Worm (Caenorhabditis elegans): Measurements from ENCODE around the gene Y43E12A.2.
"Not testable (repeated sequence)": the region's sequence is repeated elsewhere in the genome, so short reads cannot be mapped to it uniquely, and the experiment has no call there.

Gene Y43E12A.2

ce11 chrIV:10981761-10982160, at the start of gene Y43E12A.2:
Y43E12A.2 (plus strand) TSS chrIV:10982061.
- TF ChIP-seq unc-62 (GFP tag; optimal IDR thresholded peaks at IDR 0.05) = no peak

ce11 chrIV:10933062-10933552, 48.8 kb upstream of the Y43E12A.2 start, which contains the start of the genes dnc-1 and lsm-7:
dnc-1 (minus strand) TSS chrIV:10933203.
lsm-7 (plus strand) TSS chrIV:10933502.
- TF ChIP-seq unc-62 (GFP tag; optimal IDR thresholded peaks at IDR 0.05) = no peak

ce11 chrIV:10933777-10934546, 47.9 kb upstream of the Y43E12A.2 start:
- no peak for TF ChIP-seq unc-62 (GFP tag; optimal IDR thresholded peaks at IDR 0.05)

DNA sequence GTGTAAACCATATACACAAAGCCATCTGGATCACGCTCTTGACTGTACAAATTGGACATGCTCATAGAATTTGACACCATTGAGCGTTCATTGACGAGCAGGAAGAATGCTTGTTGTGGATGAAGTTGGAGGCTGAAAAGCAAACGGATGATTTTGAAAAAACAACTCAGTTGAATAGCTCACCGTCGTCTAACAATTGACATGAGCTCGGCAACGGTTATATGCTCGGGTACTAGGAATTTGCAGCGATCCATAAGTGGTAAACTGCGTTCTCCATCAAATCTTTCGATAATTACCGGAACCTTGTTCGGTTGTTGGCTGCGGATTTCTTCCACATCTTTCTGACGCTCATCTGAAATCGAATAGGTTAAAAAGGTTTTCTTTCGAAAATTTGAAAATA, 47.1 kb upstream of the Y43E12A.2 start:
- no peak for TF ChIP-seq unc-62 (GFP tag; optimal IDR thresholded peaks at IDR 0.05)

- no peak for TF ChIP-seq unc-62 (GFP tag; optimal IDR thresholded peaks at IDR 0.05)
These were observed 46.5 kb upstream of the Y43E12A.2 start for ce11 chrIV:10935336-10935735.

DNA sequence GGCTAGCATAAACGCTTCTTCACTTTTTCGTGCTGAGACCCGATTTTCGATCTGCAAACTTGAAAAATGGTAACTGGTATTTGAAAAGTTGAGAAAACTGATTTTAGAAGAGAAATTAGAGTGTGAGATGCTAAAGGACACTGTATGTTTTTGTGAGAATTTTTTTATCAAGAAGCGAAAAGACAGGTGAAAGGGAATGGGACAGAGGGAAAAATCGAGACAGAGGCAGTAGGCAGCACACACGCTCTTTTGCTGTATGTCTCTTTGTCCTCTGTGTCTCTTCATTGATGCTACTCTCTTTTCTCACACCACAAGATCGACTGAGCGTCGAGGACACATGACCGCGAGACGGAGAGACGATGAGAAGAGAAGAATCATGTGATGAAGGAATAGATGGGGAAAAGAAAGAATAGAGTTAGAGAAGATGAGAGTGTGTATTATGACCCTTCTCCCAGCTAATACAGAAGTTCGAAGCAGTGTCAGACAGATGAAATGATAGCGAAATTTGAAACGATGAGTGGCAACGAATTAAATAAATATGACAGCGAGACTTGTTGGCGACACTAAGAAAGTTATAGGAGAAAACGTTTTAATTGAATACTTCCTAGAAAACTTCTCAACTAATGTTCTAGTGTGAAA, 45.9 kb upstream of the Y43E12A.2 start, which contains the start of gene lgg-2:
TSS of gene lgg-2 (minus strand) at position 51 of the 639 bp plus-strand sequence.
- TF ChIP-seq unc-62 (GFP tag; optimal IDR thresholded peaks at IDR 0.05) = no peak

DNA sequence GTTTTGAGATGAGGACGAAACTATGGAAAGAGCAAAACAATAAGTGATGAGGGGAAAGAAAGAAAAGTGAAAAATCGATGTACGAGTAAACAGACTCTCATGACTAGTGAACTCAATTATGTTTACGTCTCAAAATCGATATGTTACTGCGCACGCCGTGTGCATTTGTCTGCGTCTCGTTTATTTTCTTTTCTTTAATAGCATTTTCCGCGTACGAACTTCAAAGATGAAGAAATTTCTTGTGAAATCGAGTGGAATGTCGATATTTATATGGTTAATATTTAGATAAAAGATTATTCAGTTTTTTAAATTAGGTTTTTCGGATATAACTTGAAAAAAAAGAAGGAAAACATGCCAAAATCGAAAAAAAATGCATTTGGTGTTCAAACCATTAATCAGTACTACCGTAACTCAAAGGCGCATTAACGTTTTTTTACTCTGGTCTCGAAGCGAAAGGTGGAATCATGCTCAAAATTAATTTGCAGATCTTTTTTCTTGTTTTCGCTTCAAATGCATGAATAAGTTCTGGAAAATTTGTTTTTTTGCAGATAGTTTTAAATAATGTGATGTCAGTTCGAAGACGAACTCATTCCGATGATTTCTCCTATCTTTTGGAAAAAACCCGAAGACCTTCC, 44.8 kb upstream of the Y43E12A.2 start, which contains the start of gene fic-1:
TSS of gene fic-1 (plus strand) at position 549 of the 635 bp plus-strand sequence.
- TF ChIP-seq unc-62 (GFP tag; optimal IDR thresholded peaks at IDR 0.05) = no peak

ce11 chrIV:10948797-10949196, 33.1 kb upstream of the Y43E12A.2 start, which contains the start of gene Y69E1A.1:
Y69E1A.1 (minus strand) TSS chrIV:10948897.
- TF ChIP-seq unc-62 (GFP tag; optimal IDR thresholded peaks at IDR 0.05) = no peak

DNA sequence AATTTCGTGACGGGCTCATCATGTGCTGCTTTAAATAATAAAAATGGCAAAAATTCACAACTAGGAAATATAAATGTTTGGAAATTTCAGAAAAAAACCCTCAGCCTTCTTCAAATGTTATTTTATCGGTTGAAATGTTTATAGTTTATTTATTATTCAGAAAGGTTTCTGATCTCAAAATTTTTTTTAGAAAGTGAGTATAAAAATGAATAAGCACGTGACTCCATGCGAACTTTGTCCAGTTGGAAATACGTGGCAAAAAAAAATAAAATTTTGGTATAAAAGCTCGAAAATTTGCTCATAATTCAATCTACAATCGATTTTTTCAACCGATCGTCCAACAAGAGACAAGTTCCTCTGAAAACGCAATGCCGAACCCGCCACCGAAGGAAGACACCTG, 32.4 kb upstream of the Y43E12A.2 start, which contains the start of gene nsph-3.1:
TSS of gene nsph-3.1 (plus strand) at position 301 of the 400 bp plus-strand sequence.
- TF ChIP-seq unc-62 (GFP tag; optimal IDR thresholded peaks at IDR 0.05) = no peak

DNA sequence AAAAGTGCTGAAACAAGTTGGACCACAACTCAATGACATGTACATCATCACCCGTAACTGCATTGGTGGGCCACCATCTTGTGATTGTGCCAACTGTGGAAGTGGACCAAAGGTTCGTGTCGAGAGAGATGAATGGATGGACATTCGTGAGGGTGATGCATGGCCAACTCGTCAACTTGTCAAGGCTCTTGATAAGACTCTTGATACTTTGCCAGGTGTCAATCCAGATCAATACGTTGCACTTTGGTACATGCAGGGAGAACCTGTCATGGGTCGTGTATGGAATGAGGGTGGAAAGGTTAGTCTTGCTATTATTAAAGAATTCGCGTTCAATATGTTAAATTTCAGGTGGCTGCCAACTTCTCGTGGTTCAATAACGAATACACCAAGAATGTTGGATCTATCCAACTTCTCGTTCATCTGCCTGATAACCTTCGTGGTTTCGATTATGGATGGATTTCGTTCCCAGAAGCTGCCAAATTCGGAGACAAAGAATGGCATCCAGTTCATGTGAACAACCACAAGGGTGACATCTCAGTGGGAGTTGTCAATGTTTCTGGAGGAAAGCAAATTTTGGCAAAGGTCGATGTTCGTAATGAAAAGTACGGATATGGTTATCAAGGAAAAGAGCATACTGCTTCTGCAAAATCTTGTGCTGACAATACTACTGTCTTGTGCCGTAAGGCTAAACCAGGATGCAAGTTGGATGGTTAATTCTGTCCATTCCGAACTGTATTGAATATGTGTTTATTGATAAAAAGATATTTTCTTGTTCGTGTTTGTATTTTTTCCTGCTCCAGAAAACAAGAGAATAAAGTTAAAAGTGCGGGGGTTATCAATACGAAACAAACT, 31.3 kb upstream of the Y43E12A.2 start:
- TF ChIP-seq unc-62 (GFP tag; optimal IDR thresholded peaks at IDR 0.05) = no peak

- no peak for TF ChIP-seq unc-62 (GFP tag; optimal IDR thresholded peaks at IDR 0.05)
These were observed 29.9 kb upstream of the Y43E12A.2 start, which contains the start of gene Y69E1A.3 for ce11 chrIV:10951997-10952396. Y69E1A.3 (plus strand) TSS chrIV:10952297.

DNA sequence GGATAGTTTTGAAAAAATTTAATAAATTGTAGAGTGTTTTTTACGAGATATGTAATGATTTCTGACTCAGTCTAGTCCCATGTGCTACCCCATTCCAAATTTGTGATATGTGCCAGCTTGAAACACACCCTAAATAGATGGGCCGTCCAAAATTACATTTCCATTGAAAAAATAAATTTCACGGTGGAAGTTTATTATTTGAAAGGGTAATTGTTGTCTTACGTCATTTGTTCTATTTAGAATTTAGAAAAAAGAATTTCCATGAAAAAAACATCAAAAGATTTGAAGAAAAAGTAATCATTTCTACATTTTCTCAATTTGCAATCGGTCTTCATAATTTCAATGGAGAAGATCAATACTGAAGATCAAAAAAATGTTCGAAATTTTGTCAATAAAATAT, 26.9 kb upstream of the Y43E12A.2 start, which contains the start of gene Y69E1A.4:
TSS of gene Y69E1A.4 (plus strand) at position 301 of the 400 bp plus-strand sequence.
- TF ChIP-seq unc-62 (GFP tag; optimal IDR thresholded peaks at IDR 0.05) = not testable (repeated sequence)

ce11 chrIV:10957583-10958229, 24.2 kb upstream of the Y43E12A.2 start, which contains the start of gene Y69E1A.5:
Y69E1A.5 (minus strand) TSS chrIV:10957655.
- TF ChIP-seq unc-62 (GFP tag; optimal IDR thresholded peaks at IDR 0.05) = no peak

DNA sequence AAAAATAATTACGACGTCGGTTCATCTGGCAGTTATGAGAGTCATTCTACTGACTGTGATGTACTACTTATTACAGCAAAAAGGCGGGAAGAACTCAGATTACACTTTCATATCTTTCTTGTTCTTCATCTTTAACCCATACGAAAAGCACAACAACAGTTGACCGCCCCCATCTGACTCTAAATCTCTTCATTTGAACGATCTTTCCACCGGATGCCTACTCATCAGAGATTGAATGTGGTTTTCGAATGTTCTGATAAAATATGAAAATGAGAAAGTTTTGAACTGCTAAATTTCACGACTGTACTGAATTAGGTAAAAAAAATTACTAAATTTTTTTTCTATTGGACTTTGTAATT, 23.7 kb upstream of the Y43E12A.2 start, which contains the start of gene sri-19:
TSS of gene sri-19 (plus strand) at position 143 of the 359 bp plus-strand sequence.
- no peak for TF ChIP-seq unc-62 (GFP tag; optimal IDR thresholded peaks at IDR 0.05)
